Fruit fly (Drosophila melanogaster): Measurements from ENCODE around the gene CG17328.

Gene CG17328

dm6 chr2L:16268107-16268539, 31.6 kb upstream of the CG17328 start (continued):
- TF ChIP-seq CG2120 (GFP tag; optimal IDR thresholded peaks at IDR 0.05) (no peak), Xbp1 (GFP tag; optimal IDR thresholded peaks at IDR 0.05) (no peak), dm (GFP tag; optimal IDR thresholded peaks at IDR 0.05) (no peak), bowl (GFP tag; IDR thresholded peaks at IDR 0.05) (no peak), peb (GFP tag; IDR thresholded peaks at IDR 0.05) (no peak), zf30C (GFP tag; optimal IDR thresholded peaks at IDR 0.05) (no peak), CG1602 (GFP tag; optimal IDR thresholded peaks at IDR 0.05) (no peak), Deaf1 (tag; optimal IDR thresholded peaks at IDR 0.05) (no peak), insv (GFP tag; optimal IDR thresholded peaks at IDR 0.05) (peak in 1 of 2 experiments; percentile 76), CG7928 (GFP tag; optimal IDR thresholded peaks at IDR 0.05) (no peak), CG4424 (GFP tag; optimal IDR thresholded peaks at IDR 0.05) (no peak), H2.0 (GFP tag; IDR thresholded peaks at IDR 0.05) (no peak), CG17912 (GFP tag; optimal IDR thresholded peaks at IDR 0.05) (peak; percentile 4), Asciz (GFP tag; optimal IDR thresholded peaks at IDR 0.05) (no peak), CG5180 (GFP tag; optimal IDR thresholded peaks at IDR 0.05) (peak; percentile 65), sqz (GFP tag; optimal IDR thresholded peaks at IDR 0.05) (peak; percentile 21), dmrt99B (tag; optimal IDR thresholded peaks at IDR 0.05) (no peak), CTCF (GFP tag; optimal IDR thresholded peaks at IDR 0.05) (peak; percentile 6), Pdp1 (GFP tag; optimal IDR thresholded peaks at IDR 0.05) (no peak), CG10274 (GFP tag; optimal IDR thresholded peaks at IDR 0.05) (no peak), tin (GFP tag; optimal IDR thresholded peaks at IDR 0.05) (no peak), CG10209 (GFP tag; optimal IDR thresholded peaks at IDR 0.05) (no peak), CG18011 (GFP tag; optimal IDR thresholded peaks at IDR 0.05) (no peak), CG2875 (GFP tag; optimal IDR thresholded peaks at IDR 0.05) (no peak), Hr78 (GFP tag; optimal IDR thresholded peaks at IDR 0.05) (peak in 1 of 2 experiments; percentile 11), Fer1 (GFP tag; optimal IDR thresholded peaks at IDR 0.05) (peak; percentile 12), sd (tag; optimal IDR thresholded peaks at IDR 0.05) (peak; percentile 57), CG10431 (GFP tag; optimal IDR thresholded peaks at IDR 0.05) (no peak), CG8281 (tag; optimal IDR thresholded peaks at IDR 0.05) (no peak), CkIIα-i1 (GFP tag; IDR thresholded peaks at IDR 0.05) (no peak), lbe (GFP tag; optimal IDR thresholded peaks at IDR 0.05) (peak; percentile 14), Elba2 (GFP tag; optimal IDR thresholded peaks at IDR 0.05) (peak; percentile 8), psq (GFP tag; optimal IDR thresholded peaks at IDR 0.05) (no peak), amos (GFP tag; IDR thresholded peaks at IDR 0.05; ENCODE audit: partially characterized antibody) (no peak), crp (GFP tag; optimal IDR thresholded peaks at IDR 0.05) (peak in 1 of 2 experiments; percentile 70), twi (tag; optimal IDR thresholded peaks at IDR 0.05) (peak; percentile 56), CG13296 (GFP tag; optimal IDR thresholded peaks at IDR 0.05) (no peak), cas (GFP tag; IDR thresholded peaks at IDR 0.05) (no peak), trem (tag; optimal IDR thresholded peaks at IDR 0.05) (no peak), ac (GFP tag; optimal IDR thresholded peaks at IDR 0.05) (no peak), CG6689 (GFP tag; IDR thresholded peaks at IDR 0.05) (no peak), Blimp-1 (GFP tag; optimal IDR thresholded peaks at IDR 0.05) (no peak), CG30020 (tag; optimal IDR thresholded peaks at IDR 0.05) (no peak), grn (GFP tag; optimal IDR thresholded peaks at IDR 0.05) (peak; percentile 73), Antp (GFP tag; optimal IDR thresholded peaks at IDR 0.05) (no peak), CG10654 (GFP tag; optimal IDR thresholded peaks at IDR 0.05) (no peak), mirr (GFP tag; optimal IDR thresholded peaks at IDR 0.05) (no peak), nerfin-1 (tag; optimal IDR thresholded peaks at IDR 0.05) (peak; percentile 25), CG8089 (GFP tag; optimal IDR thresholded peaks at IDR 0.05) (no peak), tio (GFP tag; optimal IDR thresholded peaks at IDR 0.05) (no peak), CrebB (tag; optimal IDR thresholded peaks at IDR 0.05) (no peak)

All from whole organism, embryonic.